Fruit fly (Drosophila melanogaster): ENCODE data around the gene CG12256.

- no peak for TF ChIP-seq Crg-1 (GFP tag; optimal IDR thresholded peaks at IDR 0.05)
- TF ChIP-seq CG12768 (GFP tag; optimal IDR thresholded peaks at IDR 0.05): no peak
- no peak for TF ChIP-seq CG5204 (GFP tag; optimal IDR thresholded peaks at IDR 0.05)
- TF ChIP-seq kay (GFP tag; ENCODE audit: borderline replicate concordance): no peak
- no peak for TF ChIP-seq Hr96 (GFP tag; optimal IDR thresholded peaks at IDR 0.05)
- TF ChIP-seq CG7101 (tag; optimal IDR thresholded peaks at IDR 0.05): no peak
Observed at dm6 chr3R:12259819-12260218, 33.7 kb upstream of the CG12256 start.

All from whole organism, adult.